Fruit fly (Drosophila melanogaster) whole organism, pupa: Measurements from ENCODE around the gene CG2182.

Experiments
- CG12605 ChIP-seq: fragments of 200-800 bp; sonication (Bioruptor generic); IDR thresholded peaks from 2 replicates; pipeline ENCODE4 v1.3.6; 2022; ENCODE audit warnings: missing biosample characterization, missing genetic modification characterization
- CG17806 ChIP-seq: fragments of 200-800 bp; sonication (Bioruptor generic); optimal IDR thresholded peaks from 2 replicates; lab custom pipeline; 2018; ENCODE audit warnings: missing biosample characterization, mild to moderate bottlenecking, missing genetic modification characterization, moderate library complexity

DNA sequence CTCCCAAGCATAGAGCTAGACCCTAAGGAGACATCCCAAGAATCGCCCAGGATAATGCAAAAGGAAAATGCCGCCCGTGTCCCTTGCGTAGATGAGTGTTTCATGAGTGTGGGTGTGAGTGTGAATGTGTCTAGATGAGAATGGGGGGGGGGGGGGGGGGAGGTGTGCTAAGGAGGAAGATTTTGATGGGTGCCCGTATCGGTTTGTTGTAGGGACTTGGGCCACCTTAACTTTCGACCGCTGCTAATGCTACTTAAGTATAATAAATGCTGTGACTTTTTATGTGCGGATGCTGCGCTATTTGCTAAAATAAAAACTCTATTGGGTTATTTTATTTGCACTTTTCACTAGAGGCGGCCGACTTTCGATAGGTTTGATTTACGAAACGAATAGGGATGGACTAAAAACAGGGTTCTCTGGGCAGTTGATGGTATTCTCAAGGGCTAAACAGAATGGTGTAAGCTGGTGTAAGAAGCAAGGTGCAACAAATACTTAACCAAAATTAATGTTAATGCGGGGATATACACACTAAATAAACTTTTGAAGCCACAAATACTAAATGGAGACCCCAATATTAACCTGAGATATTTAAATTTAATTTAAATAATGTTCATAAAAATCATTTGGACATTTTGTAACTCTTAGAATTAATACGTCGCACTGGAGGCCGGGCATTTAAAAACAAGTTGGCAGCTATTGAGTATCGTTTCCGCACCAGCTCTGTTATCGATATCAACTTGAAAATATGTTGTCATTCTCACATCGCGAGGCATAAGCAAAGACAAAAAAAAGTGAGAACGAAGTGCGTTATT, 9.4 kb upstream of the CG2182 start, which contains the start of the genes Xe7 and Atg17:
- TF ChIP-seq CG12605 (peak; percentile 60), CG17806 (tag; lab: Kevin White, UChicago) (peak; percentile 86)
